Worm (Caenorhabditis elegans) whole organism, L1 larva: Measurements from ENCODE around the gene W03F9.2.

Source experiments
- ceh-90 ChIP-seq: sonication (generic microtip); optimal IDR thresholded peaks from 2 replicates; lab custom pipeline; 2016; ENCODE audit warnings: missing genetic modification characterization, missing compliant biosample characterization
- dpl-1 ChIP-seq, 3 experiments: fragments of 150-350 bp in 2 of 3; sonication (generic microtip) in 1 of 3; optimal IDR thresholded peaks; 2 replicates each; lab custom pipeline; 2014 to 2017; ENCODE audit warnings: missing biosample characterization in 3 of 3, missing genetic modification characterization in 3 of 3, missing genetic modification reagents in 3 of 3
- fkh-10 ChIP-seq: sonication (generic microtip); optimal IDR thresholded peaks from 2 replicates; lab custom pipeline; 2017; ENCODE audit warnings: missing biosample characterization, missing genetic modification reagents, missing genetic modification characterization
- lin-15B ChIP-seq: fragments of 150-350 bp; sonication (generic microtip); optimal IDR thresholded peaks from 3 replicates; lab custom pipeline; 2014; ENCODE audit warnings: missing biosample characterization, missing genetic modification characterization
- lin-35 ChIP-seq, 2 experiments: fragments of 150-350 bp; optimal IDR thresholded peaks; 2 replicates each; lab custom pipeline; 2014; ENCODE audit warnings: missing biosample characterization in 2 of 2, missing genetic modification characterization in 2 of 2, missing genetic modification reagents in 2 of 2
- nhr-237 ChIP-seq: fragments of 150-350 bp; optimal IDR thresholded peaks from 2 replicates; lab custom pipeline; 2014; ENCODE audit warnings: missing biosample characterization, missing genetic modification characterization
- nhr-84 ChIP-seq: sonication (generic microtip); optimal IDR thresholded peaks from 2 replicates; lab custom pipeline; 2017; ENCODE audit warnings: missing biosample characterization, missing genetic modification characterization
- pax-3 ChIP-seq: fragments of 200-800 bp; sonication (Bioruptor generic); optimal IDR thresholded peaks from 2 replicates; lab custom pipeline; 2018; ENCODE audit warnings: mild to moderate bottlenecking, missing genetic modification characterization, moderate library complexity, missing compliant biosample characterization

W03F9.2 gene

DNA sequence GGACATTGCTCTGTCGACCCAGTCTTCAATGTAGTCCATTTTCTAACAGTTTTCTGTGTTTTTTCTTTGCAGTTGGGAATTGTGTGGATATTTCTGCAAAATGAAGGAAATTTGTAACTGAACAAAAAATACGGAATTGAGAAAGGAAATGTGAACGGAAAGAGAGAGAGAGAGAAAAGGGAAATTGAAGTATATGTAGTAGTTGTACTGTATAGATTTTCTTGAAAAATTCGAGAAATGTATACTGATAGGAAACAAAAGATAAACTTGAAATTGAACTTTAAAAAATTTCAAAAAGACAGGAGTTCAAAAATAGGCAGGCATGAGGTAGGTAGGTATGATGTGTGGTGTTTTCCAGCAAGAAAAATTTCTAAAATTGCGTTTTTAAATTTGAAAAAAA lies 44.1 kb downstream of the W03F9.2 start, which contains the start of gene daam-1:
TSS of gene daam-1 (minus strand) at position 101 of the 400 bp plus-strand sequence.
- TF ChIP-seq fkh-10 (no peak), dpl-1 (GFP tag; optimal IDR thresholded peaks at IDR 0.05; lab: Kevin White, UChicago) (no peak), nhr-237 (tag; lab: Kevin White, UChicago) (no peak), lin-35 (GFP tag; optimal IDR thresholded peaks at IDR 0.05; lab: Kevin White, UChicago) (no peak), lin-15B (tag; lab: Kevin White, UChicago) (no peak), pax-3 (tag; lab: Kevin White, UChicago) (no peak), nhr-84 (tag; lab: Kevin White, UChicago) (no peak), ceh-90 (tag; lab: Kevin White, UChicago) (no peak)
